Worm (Caenorhabditis elegans): ENCODE measurements around the gene dlc-4.

dlc-4 gene

ce11 chrIV:16397845-16398607 lies 45.0 kb upstream of the dlc-4 start (continued):
- peak; percentile 39 for TF ChIP-seq dsc-1 (tag; optimal IDR thresholded peaks at IDR 0.05)
- peak; percentile 94 for TF ChIP-seq nhr-85 (tag)

ce11 chrIV:16399017-16399416 lies 44.0 kb upstream of the dlc-4 start:
- TF ChIP-seq ceh-63 (GFP tag; optimal IDR thresholded peaks at IDR 0.05) (no peak), ama-1 (optimal IDR thresholded peaks at IDR 0.05) (no peak), aha-1 (tag; optimal IDR thresholded peaks at IDR 0.05) (no peak), nhr-85 (tag) (no peak), lin-15B (tag; optimal IDR thresholded peaks at IDR 0.05) (no peak), pqm-1 (tag; optimal IDR thresholded peaks at IDR 0.05) (no peak), nhr-19 (GFP tag; conservative IDR thresholded peaks at IDR 0.05) (peak; percentile 28; the same call in 1 of the 2 replicates), hlh-17 (GFP tag; optimal IDR thresholded peaks at IDR 0.05; ENCODE audit: borderline replicate concordance) (no peak), xbp-1 (tag; optimal IDR thresholded peaks at IDR 0.05) (peak; percentile 24), hpl-2 (GFP tag; optimal IDR thresholded peaks at IDR 0.05) (no peak), nhr-76 (tag; optimal IDR thresholded peaks at IDR 0.05) (no peak), ceh-8 (GFP tag; optimal IDR thresholded peaks at IDR 0.05) (no peak), lin-13 (GFP tag; optimal IDR thresholded peaks at IDR 0.05) (no peak), elt-2 (tag; optimal IDR thresholded peaks at IDR 0.05) (peak; percentile 4), blmp-1 (tag; optimal IDR thresholded peaks at IDR 0.05) (no peak), snu-23 (GFP tag; optimal IDR thresholded peaks at IDR 0.05) (peak; percentile 46), tbx-2 (tag; optimal IDR thresholded peaks at IDR 0.05) (no peak), fkh-4 (tag; optimal IDR thresholded peaks at IDR 0.05; ENCODE audit: borderline replicate concordance) (no peak), C04F5.9 (tag; optimal IDR thresholded peaks at IDR 0.05) (no peak), nhr-90 (tag; optimal IDR thresholded peaks at IDR 0.05; ENCODE audit: poor library complexity) (peak; percentile 25), pax-3 (tag; optimal IDR thresholded peaks at IDR 0.05) (no peak), rnt-1 (tag; optimal IDR thresholded peaks at IDR 0.05) (peak; percentile 39), elt-3 (tag; optimal IDR thresholded peaks at IDR 0.05) (no peak), fkh-10 (GFP tag; optimal IDR thresholded peaks at IDR 0.05) (peak; percentile 23), C34B4.2 (tag; optimal IDR thresholded peaks at IDR 0.05) (no peak), lin-35 (GFP tag; optimal IDR thresholded peaks at IDR 0.05) (peak in 1 of 2 experiments; percentile 42), nhr-11 (tag; optimal IDR thresholded peaks at IDR 0.05) (no peak), dpl-1 (GFP tag; optimal IDR thresholded peaks at IDR 0.05) (no peak), nhr-12 (tag; optimal IDR thresholded peaks at IDR 0.05) (no peak), hlh-4 (tag; optimal IDR thresholded peaks at IDR 0.05) (no peak), skn-1 (tag; optimal IDR thresholded peaks at IDR 0.05) (no peak), lir-3 (tag; optimal IDR thresholded peaks at IDR 0.05; ENCODE audit: poor library complexity) (peak; percentile 9), lin-14 (GFP tag; optimal IDR thresholded peaks at IDR 0.05) (no peak), F16B12.6 (tag; optimal IDR thresholded peaks at IDR 0.05) (no peak), ceh-88 (GFP tag; IDR thresholded peaks at IDR 0.05) (no peak; the same call in 1 of the 2 replicates), fkh-8 (tag; optimal IDR thresholded peaks at IDR 0.05) (peak; percentile 21), mef-2 (tag; optimal IDR thresholded peaks at IDR 0.05) (no peak), nhr-77 (tag; optimal IDR thresholded peaks at IDR 0.05) (peak; percentile 9), lin-39 (tag; optimal IDR thresholded peaks at IDR 0.05) (no peak), pag-3 (tag; optimal IDR thresholded peaks at IDR 0.05; ENCODE audit: borderline replicate concordance, insufficient read depth) (no peak), sox-4 (tag; optimal IDR thresholded peaks at IDR 0.05) (no peak), sup-37 (GFP tag; optimal IDR thresholded peaks at IDR 0.05) (no peak), lsy-2 (tag; optimal IDR thresholded peaks at IDR 0.05) (peak; percentile 11 to 41), alr-1 (tag; optimal IDR thresholded peaks at IDR 0.05; ENCODE audit: borderline replicate concordance) (no peak), nhr-20 (tag; optimal IDR thresholded peaks at IDR 0.05) (peak; percentile 49), egl-27 (tag; optimal IDR thresholded peaks at IDR 0.05) (no peak), mab-9 (GFP tag; IDR thresholded peaks at IDR 0.05) (no peak), mep-1 (tag; optimal IDR thresholded peaks at IDR 0.05) (no peak)

Data from whole organism, L1 larva.